Worm (Caenorhabditis elegans) whole organism, L4/young adult: Measurements from ENCODE around the gene T24C2.3.

Experiments used
- W03F9.2 ChIP-seq: fragments of 150-350 bp; optimal IDR thresholded peaks from 2 replicates; lab custom pipeline; 2014; ENCODE audit warnings: missing biosample characterization, missing genetic modification characterization
- dao-5 ChIP-seq: sonication (generic microtip); optimal IDR thresholded peaks from 2 replicates; lab custom pipeline; 2016; ENCODE audit warnings: missing genotype, missing genetic modification characterization, moderate library complexity, missing compliant biosample characterization
- him-1 ChIP-seq: sonication (generic microtip); optimal IDR thresholded peaks from 2 replicates; lab custom pipeline; 2016; ENCODE audit warnings: missing genotype, missing genetic modification reagents, missing genetic modification characterization, missing compliant biosample characterization

DNA sequence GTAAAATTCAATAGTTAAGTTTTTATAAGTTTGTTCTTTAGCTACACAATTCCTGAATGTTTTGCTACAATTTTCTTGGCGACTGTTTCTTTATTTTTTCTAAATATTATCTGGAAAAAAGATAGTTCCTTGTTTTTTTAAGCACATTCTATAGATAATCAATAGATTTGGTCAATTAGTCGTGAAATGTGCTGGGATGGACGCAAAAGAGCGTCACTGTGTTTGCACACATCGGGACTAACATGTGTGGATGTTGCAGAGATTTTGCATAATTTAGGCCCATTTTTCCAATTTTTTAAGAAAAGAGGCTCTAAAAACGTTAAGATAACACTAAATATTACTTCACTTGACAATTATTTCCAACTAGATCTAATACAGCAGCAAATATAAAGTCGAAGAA, 29.9 kb upstream of the T24C2.3 start:
- TF ChIP-seq him-1 (tag; lab: Kevin White, UChicago) (no peak), dao-5 (tag; lab: Kevin White, UChicago) (no peak), W03F9.2 (tag; lab: Kevin White, UChicago) (no peak)
